Worm (Caenorhabditis elegans) whole organism, L1 larva: ENCODE measurements around the gene C53C11.1.

Experiments
- ama-1 ChIP-seq: fragments of 150-350 bp; optimal IDR thresholded peaks from 2 replicates; lab custom pipeline; 2014
- blmp-1 ChIP-seq: fragments of 150-350 bp; optimal IDR thresholded peaks from 2 replicates; lab custom pipeline; 2014; ENCODE audit warnings: missing biosample characterization, missing genetic modification characterization
- ceh-82 ChIP-seq, 3 experiments: fragments of 150-350 bp in 1 of 3; sonication (generic microtip) in 2 of 3; optimal IDR thresholded peaks; 2 replicates each; lab custom pipeline; 2014 to 2017; ENCODE audit warnings: missing biosample characterization in 3 of 3, missing genetic modification characterization in 3 of 3
- ceh-88 ChIP-seq: fragments of 200-800 bp; sonication (Bioruptor generic); IDR thresholded peaks from 2 replicates; pipeline ENCODE4 v1.3.6; 2022; ENCODE audit warnings: missing genetic modification characterization, missing compliant biosample characterization
- ces-1 ChIP-seq: fragments of 150-350 bp; optimal IDR thresholded peaks from 2 replicates; lab custom pipeline; 2014; ENCODE audit warnings: missing biosample characterization, missing genetic modification reagents, missing genetic modification characterization
- dpl-1 ChIP-seq, 3 experiments: fragments of 150-350 bp in 2 of 3; sonication (generic microtip) in 1 of 3; optimal IDR thresholded peaks; 2 replicates each; lab custom pipeline; 2014 to 2017; ENCODE audit warnings: missing biosample characterization in 3 of 3, missing genetic modification characterization in 3 of 3, missing genetic modification reagents in 3 of 3
- dsc-1 ChIP-seq: sonication (generic microtip); optimal IDR thresholded peaks from 2 replicates; lab custom pipeline; 2016; ENCODE audit warnings: mild to moderate bottlenecking, missing genetic modification characterization, missing compliant biosample characterization
- efl-1 ChIP-seq, 4 experiments: fragments of 150-350 bp; optimal IDR thresholded peaks in 3 of 4; peaks in 1 of 4; 1 replicate in 1 of 4; 2 replicates in 3 of 4; lab custom pipeline; 2014; ENCODE audit warnings: missing biosample characterization in 2 of 4, missing genetic modification characterization in 2 of 4, missing genetic modification reagents in 2 of 4
- elt-2 ChIP-seq: sonication (generic microtip); optimal IDR thresholded peaks from 2 replicates; lab custom pipeline; 2016; ENCODE audit warnings: missing genetic modification characterization, mild to moderate bottlenecking, inconsistent platforms, missing compliant biosample characterization, missing genetic modification reagents
- ets-5 ChIP-seq: fragments of 200-800 bp; sonication (Bioruptor generic); IDR thresholded peaks from 2 replicates; pipeline ENCODE4 v1.3.6; 2022; ENCODE audit warnings: missing genetic modification characterization, missing compliant biosample characterization
- fkh-10 ChIP-seq: sonication (generic microtip); optimal IDR thresholded peaks from 2 replicates; lab custom pipeline; 2017; ENCODE audit warnings: missing biosample characterization, missing genetic modification reagents, missing genetic modification characterization
- fkh-8 ChIP-seq: sonication (generic microtip); optimal IDR thresholded peaks from 2 replicates; lab custom pipeline; 2016; ENCODE audit warnings: mild to moderate bottlenecking, missing genetic modification characterization, missing compliant biosample characterization
- hpl-2 ChIP-seq: fragments of 150-350 bp; optimal IDR thresholded peaks from 2 replicates; lab custom pipeline; 2014; ENCODE audit warnings: missing biosample characterization, missing genetic modification reagents, missing genetic modification characterization
- lin-14 ChIP-seq: fragments of 200-800 bp; sonication (Bioruptor generic); optimal IDR thresholded peaks from 2 replicates; lab custom pipeline; 2018; ENCODE audit warnings: mild to moderate bottlenecking, missing genetic modification characterization, moderate library complexity, missing compliant biosample characterization
- lin-35 ChIP-seq, 2 experiments: fragments of 150-350 bp; optimal IDR thresholded peaks; 2 replicates each; lab custom pipeline; 2014; ENCODE audit warnings: missing biosample characterization in 2 of 2, missing genetic modification characterization in 2 of 2, missing genetic modification reagents in 2 of 2
- mab-9 ChIP-seq: fragments of 200-800 bp; sonication (Bioruptor generic); IDR thresholded peaks from 2 replicates; pipeline ENCODE4 v1.3.6; 2022; ENCODE audit warnings: missing genetic modification reagents, missing genetic modification characterization, missing compliant biosample characterization
- mef-2 ChIP-seq: fragments of 150-350 bp; optimal IDR thresholded peaks from 2 replicates; lab custom pipeline; 2014; ENCODE audit warnings: missing biosample characterization, missing genetic modification characterization
- nhr-20 ChIP-seq: sonication (generic microtip); optimal IDR thresholded peaks from 2 replicates; lab custom pipeline; 2016; ENCODE audit warnings: mild to moderate bottlenecking, missing genetic modification characterization, missing compliant biosample characterization
- nhr-237 ChIP-seq: fragments of 150-350 bp; optimal IDR thresholded peaks from 2 replicates; lab custom pipeline; 2014; ENCODE audit warnings: missing biosample characterization, missing genetic modification characterization
- nhr-47 ChIP-seq: sonication (generic microtip); optimal IDR thresholded peaks from 2 replicates; lab custom pipeline; 2016; ENCODE audit warnings: mild to moderate bottlenecking, missing genetic modification characterization, moderate library complexity, missing compliant biosample characterization
- nhr-71 ChIP-seq: sonication (generic microtip); optimal IDR thresholded peaks from 2 replicates; lab custom pipeline; 2016; ENCODE audit warnings: mild to moderate bottlenecking, missing genetic modification characterization, moderate library complexity, missing compliant biosample characterization
- nhr-76 ChIP-seq: sonication (generic microtip); optimal IDR thresholded peaks from 2 replicates; lab custom pipeline; 2017; ENCODE audit warnings: missing biosample characterization, missing genetic modification characterization
- pag-3 ChIP-seq: sonication (generic microtip); optimal IDR thresholded peaks from 2 replicates; lab custom pipeline; 2017; ENCODE audit warnings: missing genetic modification characterization, mild to moderate bottlenecking, missing compliant biosample characterization, antibody characterized with exemption, borderline replicate concordance; ENCODE audit not compliant: insufficient read depth
- pax-3 ChIP-seq: fragments of 200-800 bp; sonication (Bioruptor generic); optimal IDR thresholded peaks from 2 replicates; lab custom pipeline; 2018; ENCODE audit warnings: mild to moderate bottlenecking, missing genetic modification characterization, moderate library complexity, missing compliant biosample characterization
- snpc-4 ChIP-seq: fragments of 150-350 bp; optimal IDR thresholded peaks from 2 replicates; lab custom pipeline; 2014; ENCODE audit warnings: missing biosample characterization, missing genetic modification characterization
- sox-4 ChIP-seq: sonication (generic microtip); optimal IDR thresholded peaks from 2 replicates; lab custom pipeline; 2016; ENCODE audit warnings: missing genetic modification characterization, missing compliant biosample characterization
- tlp-1 ChIP-seq: fragments of 150-350 bp; optimal IDR thresholded peaks from 2 replicates; lab custom pipeline; 2014; ENCODE audit warnings: missing biosample characterization, missing genetic modification characterization
- unc-30 ChIP-seq: sonication (generic microtip); optimal IDR thresholded peaks from 2 replicates; lab custom pipeline; 2017; ENCODE audit warnings: missing biosample characterization, missing genetic modification characterization
- unc-86 ChIP-seq: sonication (generic microtip); optimal IDR thresholded peaks from 2 replicates; lab custom pipeline; 2016; ENCODE audit warnings: missing genetic modification characterization, missing compliant biosample characterization
- ztf-4 ChIP-seq: fragments of 150-350 bp; optimal IDR thresholded peaks from 2 replicates; lab custom pipeline; 2014; ENCODE audit warnings: missing biosample characterization, missing genetic modification characterization

Gene C53C11.1

ce11 chrX:17333752-17334151 is 6.8 kb upstream of the C53C11.1 start, which contains the start of gene C53C11.5:
Gene C53C11.5, plus strand, starts transcription at chrX:17334052.
- TF ChIP-seq efl-1 (optimal IDR thresholded peaks at IDR 0.05; lab: Kevin White, UChicago) (no peak), efl-1 (GFP tag; optimal IDR thresholded peaks at IDR 0.05 in 1 of 2; lab: Kevin White, UChicago) (no peak), mab-9 (no peak), lin-35 (GFP tag; optimal IDR thresholded peaks at IDR 0.05; lab: Kevin White, UChicago) (no peak), nhr-237 (tag; lab: Kevin White, UChicago) (no peak)

- peak; percentile 36 for TF ChIP-seq tlp-1 (tag; lab: Kevin White, UChicago)
- peak; percentile 26 for TF ChIP-seq elt-2 (tag; lab: Kevin White, UChicago)
- no peak for TF ChIP-seq blmp-1 (tag; lab: Kevin White, UChicago)
Observed at ce11 chrX:17336354-17336753, 4.2 kb upstream of the C53C11.1 start, which contains the start of gene C53C11.2. Gene C53C11.2, plus strand, starts transcription at chrX:17336637.

- peak; percentile 56 for TF ChIP-seq fkh-8 (tag; lab: Kevin White, UChicago)
- TF ChIP-seq fkh-10 (GFP tag; lab: Kevin White, UChicago), result peak; percentile 27
- no peak for TF ChIP-seq unc-30 (tag; lab: Kevin White, UChicago)
Observed at ce11 chrX:17338944-17339343, 1.6 kb upstream of the C53C11.1 start.

- no peak for TF ChIP-seq pag-3 (tag; lab: Kevin White, UChicago)
Observed at ce11 chrX:17349411-17349810, 8.8 kb downstream of the C53C11.1 start.

ce11 chrX:17352098-17352497 is 11.5 kb downstream of the C53C11.1 start:
- TF ChIP-seq fkh-10 (GFP tag; lab: Kevin White, UChicago) (peak; percentile 94), ceh-82 (tag; optimal IDR thresholded peaks at IDR 0.05; lab: Kevin White, UChicago) (no peak), nhr-20 (tag; lab: Kevin White, UChicago) (no peak), lin-14 (GFP tag; lab: Kevin White, UChicago) (peak; percentile 50), ces-1 (GFP tag; lab: Kevin White, UChicago) (peak; percentile 13), ceh-88 (GFP tag; lab: Robert Waterston, UW) (no peak)

- TF ChIP-seq lin-14 (GFP tag; lab: Kevin White, UChicago) (peak; percentile 13), dsc-1 (tag; lab: Kevin White, UChicago) (peak; percentile 86), ama-1 (no peak)
Observed at ce11 chrX:17355462-17355861, 14.9 kb downstream of the C53C11.1 start.

ce11 chrX:17356748-17357147 is 16.2 kb downstream of the C53C11.1 start:
- TF ChIP-seq ztf-4 (tag; lab: Kevin White, UChicago) (no peak), sox-4 (tag; lab: Kevin White, UChicago) (peak; percentile 49), fkh-8 (tag; lab: Kevin White, UChicago) (peak; percentile 64), nhr-71 (peak; percentile 45), snpc-4 (tag; lab: Kevin White, UChicago) (no peak), nhr-47 (tag; lab: Kevin White, UChicago) (peak; percentile 26), pax-3 (tag; lab: Kevin White, UChicago) (peak; percentile 54), nhr-76 (tag; lab: Kevin White, UChicago) (no peak), efl-1 (optimal IDR thresholded peaks at IDR 0.05; lab: Kevin White, UChicago) (no peak), efl-1 (GFP tag; optimal IDR thresholded peaks at IDR 0.05 in 1 of 2; lab: Kevin White, UChicago) (peak in 1 of 2 experiments; percentile 68), dsc-1 (tag; lab: Kevin White, UChicago) (peak; percentile 65)

- no peak for TF ChIP-seq dpl-1 (GFP tag; optimal IDR thresholded peaks at IDR 0.05; lab: Kevin White, UChicago)
- no peak for TF ChIP-seq mef-2 (tag; lab: Kevin White, UChicago)
- no peak for TF ChIP-seq elt-2 (tag; lab: Kevin White, UChicago)
- TF ChIP-seq snpc-4 (tag; lab: Kevin White, UChicago), result no peak
- TF ChIP-seq ets-5 (GFP tag; lab: Robert Waterston, UW), result no peak
- no peak for TF ChIP-seq hpl-2
- TF ChIP-seq unc-86 (tag; lab: Kevin White, UChicago), result no peak
- no peak for TF ChIP-seq pax-3 (tag; lab: Kevin White, UChicago)
Observed at ce11 chrX:17359452-17359851, 18.9 kb downstream of the C53C11.1 start, which contains the start of gene npr-36. Gene npr-36, plus strand, starts transcription at chrX:17359752.
